In the genomic region with DNA sequence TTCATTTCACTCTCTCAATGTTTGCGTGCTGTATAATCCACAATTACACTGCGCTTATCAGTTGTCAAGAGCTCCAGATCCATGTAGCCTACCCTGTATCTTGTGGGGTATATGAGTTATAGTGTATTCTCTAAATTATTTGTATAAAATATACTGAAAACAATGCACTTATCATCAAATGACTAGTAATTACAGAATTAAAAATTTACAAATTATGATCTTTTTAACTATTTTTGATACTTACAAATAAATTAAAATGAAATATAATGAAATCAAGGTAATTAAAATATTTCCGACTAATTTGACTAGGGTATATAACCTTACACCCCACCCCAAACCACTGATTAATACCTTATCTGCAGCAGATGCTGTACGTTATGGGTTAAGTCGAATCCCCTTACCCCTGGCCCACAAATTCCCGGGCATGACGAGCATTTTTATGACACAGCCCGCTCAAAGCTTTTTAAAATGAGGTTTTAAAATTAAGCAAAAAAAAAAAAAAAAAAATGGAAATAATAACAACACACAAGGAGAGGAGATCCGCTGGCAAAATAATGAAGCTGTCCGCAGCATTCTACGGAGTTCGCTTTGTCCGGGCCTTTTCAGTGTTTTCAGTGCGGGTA, we compare ENCODE assay signal across 1 fruit fly cellular context.
TF ChIP-seq lines count a peak whose summit lies in the region.

No protein-coding gene starts in this region.

TF ChIP-seq in whole organism, embryonic, 481 proteins besides CTCF, POLR2A, EP300 and RAD21 (continued from another document and continues in another):
- TF ChIP-seq CG2202 (tag; optimal IDR thresholded peaks at IDR 0.05; lab: Kevin White, UChicago), result no peak
- TF ChIP-seq lov (optimal IDR thresholded peaks at IDR 0.05; lab: Kevin White, UChicago), result no peak
- no peak for TF ChIP-seq lov (GFP tag; IDR thresholded peaks at IDR 0.05; lab: Robert Waterston, UW)
- TF ChIP-seq trem (tag; optimal IDR thresholded peaks at IDR 0.05; lab: Kevin White, UChicago), result peak; percentile 27
- no peak for TF ChIP-seq pan (optimal IDR thresholded peaks at IDR 0.05; lab: Kevin White, UChicago)
- peak in 1 of 2 experiments; percentile 10 for TF ChIP-seq pan (GFP tag; optimal IDR thresholded peaks at IDR 0.05 in 1 of 2, IDR thresholded peaks at IDR 0.05 in 1 of 2)
- no peak for TF ChIP-seq peb (GFP tag; IDR thresholded peaks at IDR 0.05; lab: Robert Waterston, UW)
- no peak for TF ChIP-seq ash1 (GFP tag; optimal IDR thresholded peaks at IDR 0.05; lab: Kevin White, UChicago)
- no peak for TF ChIP-seq CG7357 (GFP tag; IDR thresholded peaks at IDR 0.05; lab: Robert Waterston, UW)
- TF ChIP-seq CG14860 (GFP tag; IDR thresholded peaks at IDR 0.05; lab: Robert Waterston, UW; ENCODE audit: partially characterized antibody), result no peak
- peak; percentile 4 for TF ChIP-seq CG15696 (tag; optimal IDR thresholded peaks at IDR 0.05; lab: Kevin White, UChicago)
- no peak for TF ChIP-seq ara (GFP tag; IDR thresholded peaks at IDR 0.05; lab: Robert Waterston, UW)
- peak; percentile 5 for TF ChIP-seq Fer1 (GFP tag; optimal IDR thresholded peaks at IDR 0.05; lab: Kevin White, UChicago)
- no peak for TF ChIP-seq CG2129 (GFP tag; IDR thresholded peaks at IDR 0.05; lab: Robert Waterston, UW; ENCODE audit: partially characterized antibody)
- peak in 1 of 2 experiments; percentile 45 for TF ChIP-seq Hr51 (GFP tag; optimal IDR thresholded peaks at IDR 0.05; lab: Kevin White, UChicago)
- TF ChIP-seq HLH54F (GFP tag; optimal IDR thresholded peaks at IDR 0.05; lab: Kevin White, UChicago), result no peak
- no peak for TF ChIP-seq CG4617 (GFP tag; optimal IDR thresholded peaks at IDR 0.05; lab: Kevin White, UChicago; ENCODE audit: borderline replicate concordance)
- TF ChIP-seq ind (GFP tag; optimal IDR thresholded peaks at IDR 0.05; lab: Kevin White, UChicago), result no peak
- no peak for TF ChIP-seq danr (GFP tag; IDR thresholded peaks at IDR 0.05; lab: Robert Waterston, UW)
- no peak for TF ChIP-seq zfh1 (GFP tag; IDR thresholded peaks at IDR 0.05; lab: Robert Waterston, UW)
- TF ChIP-seq E2f1 (GFP tag; IDR thresholded peaks at IDR 0.05; lab: Robert Waterston, UW), result no peak
- no peak for TF ChIP-seq Deaf1 (tag; optimal IDR thresholded peaks at IDR 0.05; lab: Kevin White, UChicago)
- TF ChIP-seq mld (GFP tag; IDR thresholded peaks at IDR 0.05; lab: Robert Waterston, UW; ENCODE audit: partially characterized antibody), result no peak
- TF ChIP-seq Eip74EF (GFP tag; optimal IDR thresholded peaks at IDR 0.05; lab: Kevin White, UChicago), result peak in 1 of 2 experiments; percentile 24
- no peak for TF ChIP-seq Lpt (GFP tag; optimal IDR thresholded peaks at IDR 0.05; lab: Kevin White, UChicago)
- TF ChIP-seq CG17612 (GFP tag; IDR thresholded peaks at IDR 0.05; lab: Robert Waterston, UW), result no peak
- no peak for TF ChIP-seq CG2875 (GFP tag; optimal IDR thresholded peaks at IDR 0.05; lab: Kevin White, UChicago)
- TF ChIP-seq nom (GFP tag; optimal IDR thresholded peaks at IDR 0.05; lab: Kevin White, UChicago), result no peak
- no peak for TF ChIP-seq CG31365 (tag; optimal IDR thresholded peaks at IDR 0.05; lab: Kevin White, UChicago)
- TF ChIP-seq NC2α (GFP tag; optimal IDR thresholded peaks at IDR 0.05; lab: Kevin White, UChicago), result no peak
- TF ChIP-seq CG4707 (GFP tag; optimal IDR thresholded peaks at IDR 0.05; lab: Kevin White, UChicago), result no peak
- no peak for TF ChIP-seq CG11398 (GFP tag; optimal IDR thresholded peaks at IDR 0.05; lab: Kevin White, UChicago)
- no peak for TF ChIP-seq CG10979 (tag; optimal IDR thresholded peaks at IDR 0.05; lab: Kevin White, UChicago)
- no peak for TF ChIP-seq sna (GFP tag; IDR thresholded peaks at IDR 0.05; lab: Robert Waterston, UW; ENCODE audit: partially characterized antibody)
- no peak for TF ChIP-seq fu2 (GFP tag; optimal IDR thresholded peaks at IDR 0.05; lab: Kevin White, UChicago)
- no peak for TF ChIP-seq so (GFP tag; IDR thresholded peaks at IDR 0.05; lab: Robert Waterston, UW)
- TF ChIP-seq chinmo (GFP tag; IDR thresholded peaks at IDR 0.05; lab: Robert Waterston, UW; ENCODE audit: partially characterized antibody), result no peak
- TF ChIP-seq CG17359 (tag; optimal IDR thresholded peaks at IDR 0.05; lab: Kevin White, UChicago), result peak; percentile 32
- no peak for TF ChIP-seq CG7372 (GFP tag; IDR thresholded peaks at IDR 0.05; lab: Robert Waterston, UW)
- no peak for TF ChIP-seq TFAM (GFP tag; optimal IDR thresholded peaks at IDR 0.05; lab: Kevin White, UChicago)
- TF ChIP-seq row (GFP tag; IDR thresholded peaks at IDR 0.05; lab: Robert Waterston, UW), result peak; percentile 68
- TF ChIP-seq sqz (GFP tag; optimal IDR thresholded peaks at IDR 0.05; lab: Kevin White, UChicago), result no peak
- TF ChIP-seq CG31441 (GFP tag; IDR thresholded peaks at IDR 0.05; lab: Robert Waterston, UW), result peak; percentile 56
- peak; percentile 26 for TF ChIP-seq CG8281 (tag; optimal IDR thresholded peaks at IDR 0.05; lab: Kevin White, UChicago)
- no peak for TF ChIP-seq bab2 (GFP tag; optimal IDR thresholded peaks at IDR 0.05; lab: Kevin White, UChicago)
- TF ChIP-seq oc (tag; optimal IDR thresholded peaks at IDR 0.05; lab: Kevin White, UChicago), result peak; percentile 11
- no peak for TF ChIP-seq stc (GFP tag; IDR thresholded peaks at IDR 0.05; lab: Robert Waterston, UW)
- no peak for TF ChIP-seq CG31224 (GFP tag; IDR thresholded peaks at IDR 0.05; lab: Robert Waterston, UW)
- no peak for TF ChIP-seq CG8478 (optimal IDR thresholded peaks at IDR 0.05; lab: Kevin White, UChicago)
- TF ChIP-seq sug (tag; optimal IDR thresholded peaks at IDR 0.05; lab: Kevin White, UChicago), result peak; percentile 31
- TF ChIP-seq CG2678 (tag; optimal IDR thresholded peaks at IDR 0.05; lab: Kevin White, UChicago), result peak; percentile 70
- no peak for TF ChIP-seq fru (optimal IDR thresholded peaks at IDR 0.05; lab: Kevin White, UChicago)
- TF ChIP-seq CG10321 (GFP tag; IDR thresholded peaks at IDR 0.05; lab: Robert Waterston, UW), result no peak
- no peak for TF ChIP-seq sd (tag; optimal IDR thresholded peaks at IDR 0.05; lab: Kevin White, UChicago)
- TF ChIP-seq Oaz (GFP tag; IDR thresholded peaks at IDR 0.05; lab: Robert Waterston, UW), result no peak
- TF ChIP-seq cad (GFP tag; optimal IDR thresholded peaks at IDR 0.05; lab: Kevin White, UChicago), result no peak
- no peak for TF ChIP-seq Hsf (GFP tag; optimal IDR thresholded peaks at IDR 0.05; lab: Kevin White, UChicago)
- no peak for TF ChIP-seq tup (GFP tag; optimal IDR thresholded peaks at IDR 0.05; lab: Kevin White, UChicago)
- TF ChIP-seq vnd (GFP tag; IDR thresholded peaks at IDR 0.05; lab: Robert Waterston, UW; ENCODE audit: partially characterized antibody), result no peak
- peak; percentile 48 for TF ChIP-seq sens (GFP tag; lab: Kevin White, UChicago)
- no peak for TF ChIP-seq maf-S (GFP tag; optimal IDR thresholded peaks at IDR 0.05; lab: Kevin White, UChicago)
- TF ChIP-seq Dip3 (GFP tag; optimal IDR thresholded peaks at IDR 0.05; lab: Kevin White, UChicago), result no peak
- no peak for TF ChIP-seq cas (GFP tag; IDR thresholded peaks at IDR 0.05; lab: Robert Waterston, UW)
- peak; percentile 67 for TF ChIP-seq gem (tag; optimal IDR thresholded peaks at IDR 0.05; lab: Kevin White, UChicago)
- TF ChIP-seq CG9797 (GFP tag; optimal IDR thresholded peaks at IDR 0.05; lab: Kevin White, UChicago), result no peak
- TF ChIP-seq CG7963 (GFP tag; IDR thresholded peaks at IDR 0.05; lab: Robert Waterston, UW; ENCODE audit: partially characterized antibody), result no peak
- no peak for TF ChIP-seq GATAe (GFP tag; conservative IDR thresholded peaks at IDR 0.05; lab: Robert Waterston, UW)
- no peak; the same call in 1 of the 2 replicates for TF ChIP-seq lmd (GFP tag; IDR thresholded peaks at IDR 0.05; lab: Robert Waterston, UW)
- no peak for TF ChIP-seq CG10959 (GFP tag; IDR thresholded peaks at IDR 0.05; lab: Robert Waterston, UW)
- no peak for TF ChIP-seq CG11723 (GFP tag; optimal IDR thresholded peaks at IDR 0.05; lab: Kevin White, UChicago)
- peak; percentile 48 for TF ChIP-seq Sox100B (GFP tag; optimal IDR thresholded peaks at IDR 0.05; lab: Kevin White, UChicago)
- TF ChIP-seq CG3847 (GFP tag; IDR thresholded peaks at IDR 0.05; lab: Robert Waterston, UW), result no peak
- no peak for TF ChIP-seq exex (tag; optimal IDR thresholded peaks at IDR 0.05; lab: Kevin White, UChicago)
- TF ChIP-seq lilli (GFP tag; optimal IDR thresholded peaks at IDR 0.05; lab: Kevin White, UChicago), result no peak
- peak; percentile 62; the same call in 2 of the 3 replicates for TF ChIP-seq CG17361 (GFP tag; IDR thresholded peaks at IDR 0.05; lab: Robert Waterston, UW)
- TF ChIP-seq run (tag; optimal IDR thresholded peaks at IDR 0.05; lab: Kevin White, UChicago), result no peak
- TF ChIP-seq pfk (GFP tag; optimal IDR thresholded peaks at IDR 0.05; lab: Kevin White, UChicago), result no peak
- no peak for TF ChIP-seq sc (optimal IDR thresholded peaks at IDR 0.05; lab: Kevin White, UChicago)
- TF ChIP-seq sc (GFP tag; optimal IDR thresholded peaks at IDR 0.05; lab: Kevin White, UChicago), result no peak
- TF ChIP-seq ap (GFP tag; IDR thresholded peaks at IDR 0.05; lab: Robert Waterston, UW), result no peak; the same call in 1 of the 2 replicates
- no peak for TF ChIP-seq Atf6 (GFP tag; IDR thresholded peaks at IDR 0.05; lab: Robert Waterston, UW)
- no peak for TF ChIP-seq YL-1 (GFP tag; optimal IDR thresholded peaks at IDR 0.05; lab: Kevin White, UChicago)
- TF ChIP-seq chn (GFP tag; optimal IDR thresholded peaks at IDR 0.05; lab: Kevin White, UChicago), result no peak
- no peak for TF ChIP-seq Lim3 (GFP tag; IDR thresholded peaks at IDR 0.05; lab: Robert Waterston, UW)
- TF ChIP-seq zen (tag; optimal IDR thresholded peaks at IDR 0.05; lab: Kevin White, UChicago), result no peak
- no peak for TF ChIP-seq gt (GFP tag; IDR thresholded peaks at IDR 0.05; lab: Robert Waterston, UW)
- no peak for TF ChIP-seq usp (GFP tag; optimal IDR thresholded peaks at IDR 0.05; lab: Kevin White, UChicago)
- no peak for TF ChIP-seq Sry-β (GFP tag; optimal IDR thresholded peaks at IDR 0.05; lab: Kevin White, UChicago)
- no peak for TF ChIP-seq vfl (GFP tag; optimal IDR thresholded peaks at IDR 0.05; lab: Kevin White, UChicago)
- TF ChIP-seq Sry-δ (GFP tag; optimal IDR thresholded peaks at IDR 0.05; lab: Kevin White, UChicago), result no peak
- TF ChIP-seq p53 (GFP tag; optimal IDR thresholded peaks at IDR 0.05; lab: Kevin White, UChicago), result no peak
- TF ChIP-seq gsb (GFP tag; IDR thresholded peaks at IDR 0.05; lab: Robert Waterston, UW), result no peak
- no peak for TF ChIP-seq CG3838 (GFP tag; optimal IDR thresholded peaks at IDR 0.05; lab: Kevin White, UChicago)
- 0 out of 2 replicates have a peak, but pooled peaks have one; percentile 9 for TF ChIP-seq ssp (GFP tag; IDR thresholded peaks at IDR 0.05; lab: Robert Waterston, UW)
- TF ChIP-seq Awh (GFP tag; IDR thresholded peaks at IDR 0.05; lab: Robert Waterston, UW), result no peak
- TF ChIP-seq bsh (GFP tag; optimal IDR thresholded peaks at IDR 0.05; lab: Kevin White, UChicago), result peak in 1 of 2 experiments; percentile 43
- no peak for TF ChIP-seq B-H2 (GFP tag; optimal IDR thresholded peaks at IDR 0.05; lab: Kevin White, UChicago)
- peak; percentile 30 for TF ChIP-seq fd96Cb (tag; optimal IDR thresholded peaks at IDR 0.05; lab: Kevin White, UChicago)
- TF ChIP-seq otp (GFP tag; IDR thresholded peaks at IDR 0.05; lab: Robert Waterston, UW), result no peak
- TF ChIP-seq Doc2 (GFP tag; IDR thresholded peaks at IDR 0.05; lab: Robert Waterston, UW), result no peak
- peak; percentile 30; the same call in 1 of the 2 replicates for TF ChIP-seq vvl (GFP tag; IDR thresholded peaks at IDR 0.05; lab: Robert Waterston, UW)
- TF ChIP-seq sr (GFP tag; IDR thresholded peaks at IDR 0.05; lab: Robert Waterston, UW), result no peak
- TF ChIP-seq CG4820 (GFP tag; optimal IDR thresholded peaks at IDR 0.05; lab: Kevin White, UChicago), result no peak
- TF ChIP-seq CG15269 (tag; optimal IDR thresholded peaks at IDR 0.05; lab: Kevin White, UChicago), result no peak
- no peak for TF ChIP-seq Sin3A (optimal IDR thresholded peaks at IDR 0.05; lab: Kevin White, UChicago)
- TF ChIP-seq CG2712 (tag; optimal IDR thresholded peaks at IDR 0.05; lab: Kevin White, UChicago), result peak; percentile 69
- TF ChIP-seq grn (GFP tag; optimal IDR thresholded peaks at IDR 0.05; lab: Kevin White, UChicago), result no peak
- TF ChIP-seq CG3163 (GFP tag; optimal IDR thresholded peaks at IDR 0.05; lab: Kevin White, UChicago), result no peak
- no peak for TF ChIP-seq Stat92E (GFP tag; optimal IDR thresholded peaks at IDR 0.05; lab: Kevin White, UChicago)
- no peak for TF ChIP-seq MESR4 (GFP tag; optimal IDR thresholded peaks at IDR 0.05; lab: Kevin White, UChicago)
- no peak for TF ChIP-seq H15 (GFP tag; IDR thresholded peaks at IDR 0.05; lab: Robert Waterston, UW)
- TF ChIP-seq onecut (GFP tag; IDR thresholded peaks at IDR 0.05; lab: Robert Waterston, UW), result no peak
- TF ChIP-seq cato (GFP tag; optimal IDR thresholded peaks at IDR 0.05; lab: Kevin White, UChicago; ENCODE audit: borderline replicate concordance), result no peak
- no peak for TF ChIP-seq Dip2 (GFP tag; IDR thresholded peaks at IDR 0.05; lab: Robert Waterston, UW)
- no peak for TF ChIP-seq CG6854 (GFP tag; optimal IDR thresholded peaks at IDR 0.05; lab: Kevin White, UChicago)
- TF ChIP-seq CG4328 (GFP tag; optimal IDR thresholded peaks at IDR 0.05; lab: Kevin White, UChicago), result no peak
- TF ChIP-seq eve (GFP tag; optimal IDR thresholded peaks at IDR 0.05; lab: Kevin White, UChicago), result no peak
- TF ChIP-seq CG5953 (GFP tag; IDR thresholded peaks at IDR 0.05; lab: Robert Waterston, UW), result no peak
- TF ChIP-seq CG9437 (GFP tag; optimal IDR thresholded peaks at IDR 0.05; lab: Kevin White, UChicago), result peak; percentile 5
- peak; percentile 50; the same call in 1 of the 2 replicates for TF ChIP-seq crol (GFP tag; IDR thresholded peaks at IDR 0.05; lab: Robert Waterston, UW)
- no peak for TF ChIP-seq wor (GFP tag; IDR thresholded peaks at IDR 0.05; lab: Robert Waterston, UW)
- TF ChIP-seq jigr1 (GFP tag; IDR thresholded peaks at IDR 0.05; lab: Robert Waterston, UW), result no peak
- TF ChIP-seq Ssrp (tag; optimal IDR thresholded peaks at IDR 0.05; lab: Kevin White, UChicago), result peak; percentile 30
- no peak for TF ChIP-seq Hr78 (GFP tag; optimal IDR thresholded peaks at IDR 0.05; lab: Kevin White, UChicago)
- TF ChIP-seq pros (GFP tag; optimal IDR thresholded peaks at IDR 0.05; lab: Kevin White, UChicago), result no peak
- TF ChIP-seq CG15479 (GFP tag; optimal IDR thresholded peaks at IDR 0.05; lab: Kevin White, UChicago), result no peak
- no peak for TF ChIP-seq az2 (GFP tag; optimal IDR thresholded peaks at IDR 0.05; lab: Kevin White, UChicago)
- no peak for TF ChIP-seq hkb (optimal IDR thresholded peaks at IDR 0.05; lab: Kevin White, UChicago)
- TF ChIP-seq hkb (GFP tag; IDR thresholded peaks at IDR 0.05; lab: Robert Waterston, UW), result 0 out of 2 replicates have a peak, but pooled peaks have one; percentile 14
- no peak for TF ChIP-seq CG6175 (GFP tag; IDR thresholded peaks at IDR 0.05; lab: Robert Waterston, UW)
